Fruit fly (Drosophila melanogaster) whole organism, embryonic: ENCODE results near the gene Sf3b1.

Experiments used
- Atf-2 ChIP-seq: fragments of 200-800 bp; sonication (Bioruptor generic); optimal IDR thresholded peaks from 2 replicates; lab custom pipeline; 2016; ENCODE audit warnings: missing biosample characterization, missing genetic modification characterization
- CG10274 ChIP-seq: fragments of 200-800 bp; sonication (Bioruptor generic); optimal IDR thresholded peaks from 3 replicates; lab custom pipeline; 2017; ENCODE audit warnings: missing biosample characterization, mild to moderate bottlenecking, missing genetic modification characterization
- CG10431 ChIP-seq: fragments of 200-800 bp; sonication (Bioruptor generic); optimal IDR thresholded peaks from 3 replicates; lab custom pipeline; 2018; ENCODE audit warnings: missing biosample characterization, mild to moderate bottlenecking, missing genetic modification characterization
- CG10543 ChIP-seq: fragments of 200-800 bp; sonication (Bioruptor generic); optimal IDR thresholded peaks from 3 replicates; lab custom pipeline; 2017; ENCODE audit warnings: missing biosample characterization, mild to moderate bottlenecking, missing genetic modification characterization, moderate library complexity
- CG10979 ChIP-seq: fragments of 200-800 bp; sonication (Bioruptor generic); optimal IDR thresholded peaks from 2 replicates; lab custom pipeline; 2018; ENCODE audit warnings: missing biosample characterization, mild to moderate bottlenecking, missing genetic modification characterization, moderate library complexity
- CG11085 ChIP-seq: fragments of 200-800 bp; sonication (Bioruptor generic); IDR thresholded peaks from 2 replicates; pipeline ENCODE4 v1.3.6; 2022; ENCODE audit warnings: missing biosample characterization, missing genetic modification characterization
- CG13287 ChIP-seq: fragments of 200-800 bp; sonication (Bioruptor generic); IDR thresholded peaks from 2 replicates; pipeline ENCODE4 v1.3.6; 2022; ENCODE audit warnings: missing biosample characterization, missing genetic modification characterization; ENCODE audit not compliant: partially characterized antibody
- CG14050 ChIP-seq: fragments of 200-800 bp; sonication (Bioruptor generic); IDR thresholded peaks from 3 replicates; pipeline ENCODE4 v1.3.6; 2022; ENCODE audit warnings: missing biosample characterization, missing genetic modification characterization
- CG17385 ChIP-seq: fragments of 200-800 bp; sonication (Bioruptor generic); optimal IDR thresholded peaks from 3 replicates; lab custom pipeline; 2018; ENCODE audit warnings: missing biosample characterization, mild to moderate bottlenecking, missing genetic modification characterization
- CG17802 ChIP-seq: fragments of 200-800 bp; sonication (Bioruptor generic); optimal IDR thresholded peaks from 2 replicates; lab custom pipeline; 2018; ENCODE audit warnings: missing biosample characterization, mild to moderate bottlenecking, missing genetic modification characterization, moderate library complexity
- CG18764 ChIP-seq: fragments of 200-800 bp; sonication (Bioruptor generic); optimal IDR thresholded peaks from 3 replicates; lab custom pipeline; 2016; ENCODE audit warnings: missing biosample characterization, missing genetic modification characterization
- CG2202 ChIP-seq: fragments of 200-800 bp; sonication (Bioruptor generic); optimal IDR thresholded peaks from 2 replicates; lab custom pipeline; 2018; ENCODE audit warnings: missing biosample characterization, mild to moderate bottlenecking, missing genetic modification characterization
- CG2678 ChIP-seq: fragments of 200-800 bp; sonication (Bioruptor generic); optimal IDR thresholded peaks from 3 replicates; lab custom pipeline; 2019; ENCODE audit warnings: missing biosample characterization, mild to moderate bottlenecking, missing genetic modification characterization, moderate library complexity
- CG30020 ChIP-seq: fragments of 200-800 bp; optimal IDR thresholded peaks from 2 replicates; lab custom pipeline; 2019; ENCODE audit warnings: missing biosample characterization, mild to moderate bottlenecking, missing genetic modification characterization, moderate library complexity
- CG4282 ChIP-seq: fragments of 200-800 bp; sonication (Bioruptor generic); optimal IDR thresholded peaks from 2 replicates; lab custom pipeline; 2016; ENCODE audit warnings: missing biosample characterization, missing genetic modification characterization
- CG4617 ChIP-seq: fragments of 200-800 bp; sonication (Bioruptor generic); optimal IDR thresholded peaks from 3 replicates; lab custom pipeline; 2016; ENCODE audit warnings: missing biosample characterization, missing genetic modification characterization, borderline replicate concordance
- D19B ChIP-seq: fragments of 200-800 bp; sonication (Bioruptor generic); optimal IDR thresholded peaks from 2 replicates; lab custom pipeline; 2017; ENCODE audit warnings: missing biosample characterization, mild to moderate bottlenecking, missing genetic modification characterization
- Dad ChIP-seq: fragments of 200-800 bp; sonication (Bioruptor generic); optimal IDR thresholded peaks from 3 replicates; lab custom pipeline; 2016; ENCODE audit warnings: missing biosample characterization, missing genetic modification characterization
- Eip74EF ChIP-seq, 2 experiments: fragments of 200-800 bp in 1 of 2; fragments of >200 bp in 1 of 2; sonication (Bioruptor generic) in 1 of 2; optimal IDR thresholded peaks; 2 replicates each; lab custom pipeline; 2017 to 2019; ENCODE audit warnings: missing biosample characterization in 2 of 2, missing genetic modification characterization in 2 of 2, mild to moderate bottlenecking in 1 of 2, moderate library complexity in 1 of 2
- Fer3 ChIP-seq: fragments of 200-800 bp; sonication (Bioruptor generic); optimal IDR thresholded peaks from 2 replicates; lab custom pipeline; 2018; ENCODE audit warnings: missing biosample characterization, mild to moderate bottlenecking, missing genetic modification characterization, moderate library complexity
- Hr78 ChIP-seq, 2 experiments: fragments of 200-800 bp in 1 of 2; fragments of >200 bp in 1 of 2; sonication (Bioruptor generic) in 1 of 2; optimal IDR thresholded peaks; 2 replicates each; lab custom pipeline; 2017 to 2019; ENCODE audit warnings: missing biosample characterization in 2 of 2, missing genetic modification characterization in 2 of 2, mild to moderate bottlenecking in 1 of 2, moderate library complexity in 1 of 2
- Hsf ChIP-seq: fragments of 200-800 bp; sonication (Bioruptor generic); optimal IDR thresholded peaks from 3 replicates; lab custom pipeline; 2016; ENCODE audit warnings: missing biosample characterization, missing genetic modification characterization
- Mrtf ChIP-seq: fragments of 200-800 bp; sonication (Bioruptor generic); IDR thresholded peaks from 3 replicates; pipeline ENCODE4 v1.3.6; 2022; ENCODE audit warnings: missing biosample characterization, missing genetic modification characterization
- Poxn ChIP-seq: fragments of 200-800 bp; sonication (Bioruptor generic); IDR thresholded peaks from 2 replicates; pipeline ENCODE4 v1.3.6; 2022; ENCODE audit warnings: missing biosample characterization, missing genetic modification characterization
- Rx ChIP-seq: fragments of 200-800 bp; sonication (Bioruptor generic); IDR thresholded peaks from 2 replicates; pipeline ENCODE4 v1.3.6; 2022; ENCODE audit warnings: missing biosample characterization, missing genetic modification characterization
- Six4 ChIP-seq: fragments of 200-800 bp; sonication (Bioruptor generic); optimal IDR thresholded peaks from 2 replicates; lab custom pipeline; 2016; ENCODE audit warnings: missing biosample characterization, missing genetic modification characterization
- Xrp1 ChIP-seq: fragments of 200-800 bp; sonication (Bioruptor generic); IDR thresholded peaks from 2 replicates; pipeline ENCODE4 v1.3.6; 2022; ENCODE audit warnings: missing biosample characterization, missing genetic modification characterization
- ap ChIP-seq: fragments of 200-800 bp; sonication (Bioruptor generic); IDR thresholded peaks from 2 replicates; pipeline ENCODE4 v1.3.6; 2022; ENCODE audit warnings: missing biosample characterization, missing genetic modification characterization
- az2 ChIP-seq: fragments of 200-800 bp; sonication (Bioruptor generic); optimal IDR thresholded peaks from 3 replicates; lab custom pipeline; 2016; ENCODE audit warnings: missing biosample characterization, missing genetic modification characterization
- bcd ChIP-seq: fragments of 200-800 bp; sonication (Bioruptor generic); optimal IDR thresholded peaks from 2 replicates; lab custom pipeline; 2017; ENCODE audit warnings: missing biosample characterization, mild to moderate bottlenecking, missing genetic modification characterization
- btn ChIP-seq: fragments of 200-800 bp; sonication (Bioruptor generic); optimal IDR thresholded peaks from 2 replicates; lab custom pipeline; 2016; ENCODE audit warnings: missing biosample characterization, missing genetic modification characterization
- cad ChIP-seq: fragments of >200 bp; optimal IDR thresholded peaks from 2 replicates; lab custom pipeline; 2017; ENCODE audit warnings: missing biosample characterization, missing genetic modification characterization
- corto ChIP-seq: fragments of 200-800 bp; sonication (Bioruptor generic); optimal IDR thresholded peaks from 2 replicates; lab custom pipeline; 2016; ENCODE audit warnings: missing biosample characterization, mild to moderate bottlenecking, missing genetic modification characterization, moderate library complexity
- eyg ChIP-seq: fragments of 200-800 bp; sonication (Bioruptor generic); optimal IDR thresholded peaks from 3 replicates; lab custom pipeline; 2016; ENCODE audit warnings: missing biosample characterization, missing genetic modification characterization
- fd3F ChIP-seq: fragments of 200-800 bp; sonication (Bioruptor generic); optimal IDR thresholded peaks from 2 replicates; lab custom pipeline; 2018; ENCODE audit warnings: missing biosample characterization, mild to moderate bottlenecking, missing genetic modification characterization, moderate library complexity
- fd64A ChIP-seq: fragments of 200-800 bp; sonication (Bioruptor generic); optimal IDR thresholded peaks from 3 replicates; lab custom pipeline; 2018; ENCODE audit warnings: missing biosample characterization, mild to moderate bottlenecking, missing genetic modification characterization
- grau ChIP-seq: fragments of 200-800 bp; optimal IDR thresholded peaks from 3 replicates; lab custom pipeline; 2019; ENCODE audit warnings: missing biosample characterization, mild to moderate bottlenecking, missing genetic modification characterization, moderate library complexity
- gsb ChIP-seq: fragments of 200-800 bp; sonication (Bioruptor generic); IDR thresholded peaks from 2 replicates; pipeline ENCODE4 v1.3.6; 2022; ENCODE audit warnings: missing biosample characterization, missing genetic modification characterization
- h ChIP-seq: fragments of >200 bp; optimal IDR thresholded peaks from 2 replicates; lab custom pipeline; 2017
- her ChIP-seq: fragments of 200-800 bp; sonication (Bioruptor generic); optimal IDR thresholded peaks from 2 replicates; lab custom pipeline; 2016; ENCODE audit warnings: missing biosample characterization, missing genetic modification characterization
- hth ChIP-seq: fragments of >200 bp; optimal IDR thresholded peaks from 2 replicates; lab custom pipeline; 2017; ENCODE audit warnings: inconsistent platforms
- lov ChIP-seq, 2 experiments: fragments of 200-800 bp in 1 of 2; fragments of >200 bp in 1 of 2; sonication (Bioruptor generic) in 1 of 2; IDR thresholded peaks in 1 of 2; optimal IDR thresholded peaks in 1 of 2; 2 replicates in 1 of 2; 3 replicates in 1 of 2; pipeline versions ENCODE4 v1.3.6 to Lab custom; 2017 to 2022; ENCODE audit warnings: missing biosample characterization in 1 of 2, missing genetic modification characterization in 1 of 2
- luna ChIP-seq: fragments of 200-800 bp; sonication (Bioruptor generic); optimal IDR thresholded peaks from 2 replicates; lab custom pipeline; 2016; ENCODE audit warnings: missing biosample characterization, missing genetic modification characterization
- nom ChIP-seq: fragments of 200-800 bp; sonication (Bioruptor generic); optimal IDR thresholded peaks from 2 replicates; lab custom pipeline; 2017; ENCODE audit warnings: missing biosample characterization, missing genetic modification characterization, mild to moderate bottlenecking, moderate library complexity, missing genetic modification reagents
- pita ChIP-seq: fragments of 200-800 bp; sonication (Bioruptor generic); optimal IDR thresholded peaks from 2 replicates; lab custom pipeline; 2017; ENCODE audit warnings: missing biosample characterization, mild to moderate bottlenecking, missing genetic modification characterization
- pnt ChIP-seq: fragments of 200-800 bp; sonication (Bioruptor generic); optimal IDR thresholded peaks from 3 replicates; lab custom pipeline; 2016; ENCODE audit warnings: missing biosample characterization, missing genetic modification characterization
- sqz ChIP-seq: fragments of 200-800 bp; sonication (Bioruptor generic); optimal IDR thresholded peaks from 3 replicates; lab custom pipeline; 2018; ENCODE audit warnings: missing biosample characterization, mild to moderate bottlenecking, missing genetic modification characterization
- twi ChIP-seq: fragments of 200-800 bp; optimal IDR thresholded peaks from 2 replicates; lab custom pipeline; 2019; ENCODE audit warnings: missing biosample characterization, mild to moderate bottlenecking, missing genetic modification characterization, moderate library complexity
- tx ChIP-seq: fragments of 200-800 bp; sonication (Bioruptor generic); optimal IDR thresholded peaks from 2 replicates; lab custom pipeline; 2016; ENCODE audit warnings: missing biosample characterization, missing genetic modification characterization
- vvl ChIP-seq: fragments of 200-800 bp; sonication (Bioruptor generic); IDR thresholded peaks from 2 replicates; pipeline ENCODE4 v1.3.6; 2022; ENCODE audit warnings: missing biosample characterization, missing genetic modification characterization
- yki ChIP-seq: fragments of >200 bp; optimal IDR thresholded peaks from 3 replicates; lab custom pipeline; 2018

Sf3b1 gene

dm6 chr2L:574226-574625 is 6.1 kb downstream of the Sf3b1 start, which contains the start of the genes Ipk2 and cold (continued):
- TF ChIP-seq luna, result peak; percentile 62
- TF ChIP-seq CG17385 (GFP tag; lab: Kevin White, UChicago), result peak; percentile 76
- TF ChIP-seq Six4 (GFP tag; lab: Kevin White, UChicago), result peak; percentile 50
- peak; percentile 60 for TF ChIP-seq CG10274 (GFP tag; lab: Kevin White, UChicago)
- peak; percentile 69 for TF ChIP-seq pnt
- peak; percentile 72 for TF ChIP-seq Fer3 (tag; lab: Kevin White, UChicago)
- TF ChIP-seq az2 (GFP tag; lab: Kevin White, UChicago), result peak; percentile 74
- no peak for TF ChIP-seq sqz
- peak; percentile 80 for TF ChIP-seq Xrp1 (GFP tag; lab: Robert Waterston, UW)
- peak; percentile 62 for TF ChIP-seq Rx (GFP tag; lab: Robert Waterston, UW)
- peak; percentile 67 for TF ChIP-seq twi
- TF ChIP-seq fd64A (GFP tag; lab: Kevin White, UChicago), result no peak
- TF ChIP-seq Poxn (GFP tag; lab: Robert Waterston, UW), result 0 out of 2 replicates have a peak, but pooled peaks have one; percentile 30
- TF ChIP-seq vvl (GFP tag; lab: Robert Waterston, UW), result peak; percentile 72
- TF ChIP-seq her (GFP tag; lab: Kevin White, UChicago), result peak; percentile 36
- no peak for TF ChIP-seq CG2678 (tag; lab: Kevin White, UChicago)
- no peak for TF ChIP-seq Hr78 (GFP tag; optimal IDR thresholded peaks at IDR 0.05; lab: Kevin White, UChicago)
- TF ChIP-seq CG11085, result peak; percentile 67
- TF ChIP-seq nom (GFP tag; lab: Kevin White, UChicago), result peak; percentile 70
- TF ChIP-seq fd3F (GFP tag; lab: Kevin White, UChicago), result peak; percentile 69
- peak; percentile 96 for TF ChIP-seq CG4617 (GFP tag; lab: Kevin White, UChicago)
- TF ChIP-seq h (lab: Kevin White, UChicago), result no peak
- peak; percentile 59 for TF ChIP-seq CG13287 (GFP tag; lab: Robert Waterston, UW)
- peak; percentile 75 for TF ChIP-seq tx (GFP tag; lab: Kevin White, UChicago)
- peak; percentile 87 for TF ChIP-seq Hsf (GFP tag; lab: Kevin White, UChicago)
- TF ChIP-seq CG18764, result peak; percentile 76
- no peak for TF ChIP-seq Eip74EF (GFP tag; optimal IDR thresholded peaks at IDR 0.05; lab: Kevin White, UChicago)
- TF ChIP-seq CG10543, result peak; percentile 86
- TF ChIP-seq CG2202 (tag; lab: Kevin White, UChicago), result peak; percentile 43
- peak; percentile 63; the same call in 2 of the 3 replicates for TF ChIP-seq Mrtf
- TF ChIP-seq cad (GFP tag; lab: Kevin White, UChicago), result no peak
- peak; percentile 84 for TF ChIP-seq bcd
- peak; percentile 57; the same call in 2 of the 3 replicates for TF ChIP-seq CG14050 (GFP tag; lab: Robert Waterston, UW)
- TF ChIP-seq hth (lab: Kevin White, UChicago), result no peak
- TF ChIP-seq gsb (GFP tag; lab: Robert Waterston, UW), result 0 out of 2 replicates have a peak, but pooled peaks have one; percentile 5
- peak; percentile 64 for TF ChIP-seq Dad (GFP tag; lab: Kevin White, UChicago)
- TF ChIP-seq ap (GFP tag; lab: Robert Waterston, UW), result no peak
- peak; percentile 51 for TF ChIP-seq CG4282 (GFP tag; lab: Kevin White, UChicago)
- no peak for TF ChIP-seq corto (GFP tag; lab: Kevin White, UChicago)
- peak; percentile 44 for TF ChIP-seq CG10431 (GFP tag; lab: Kevin White, UChicago)
- no peak for TF ChIP-seq yki (lab: Kevin White, UChicago)
- peak; percentile 76 for TF ChIP-seq eyg
- TF ChIP-seq btn (GFP tag; lab: Kevin White, UChicago), result no peak
- TF ChIP-seq grau (tag; lab: Kevin White, UChicago), result peak; percentile 83
- peak; percentile 62 for TF ChIP-seq CG30020 (tag; lab: Kevin White, UChicago)
- TF ChIP-seq lov (optimal IDR thresholded peaks at IDR 0.05; lab: Kevin White, UChicago), result no peak
- TF ChIP-seq lov (GFP tag; IDR thresholded peaks at IDR 0.05; lab: Robert Waterston, UW), result peak; percentile 51; the same call in 1 of the 3 replicates
- no peak for TF ChIP-seq pita
- TF ChIP-seq CG17802 (tag; lab: Kevin White, UChicago), result peak; percentile 53
- peak; percentile 65 for TF ChIP-seq D19B (GFP tag; lab: Kevin White, UChicago)
- peak; percentile 74 for TF ChIP-seq Atf-2
- peak; percentile 67 for TF ChIP-seq CG10979 (tag; lab: Kevin White, UChicago)
